Fruit fly (Drosophila melanogaster) whole organism, embryonic: Measurements from ENCODE around the gene CG15880.

Experiments used
- Asciz ChIP-seq: fragments of 200-800 bp; sonication (Bioruptor generic); optimal IDR thresholded peaks from 2 replicates; lab custom pipeline; 2017; ENCODE audit warnings: missing biosample characterization, mild to moderate bottlenecking, missing genetic modification characterization, missing genetic modification reagents
- Atf3 ChIP-seq: fragments of 200-800 bp; sonication (Bioruptor generic); optimal IDR thresholded peaks from 3 replicates; lab custom pipeline; 2016; ENCODE audit warnings: missing biosample characterization, missing genetic modification characterization
- Awh ChIP-seq: fragments of 200-800 bp; sonication (Bioruptor generic); IDR thresholded peaks from 2 replicates; pipeline ENCODE4, ENCODE4 v1.3.6; 2022; ENCODE audit warnings: missing biosample characterization, missing genetic modification characterization
- CG10267 ChIP-seq: fragments of 200-800 bp; sonication (Bioruptor generic); optimal IDR thresholded peaks from 2 replicates; lab custom pipeline; 2018; ENCODE audit warnings: missing biosample characterization, mild to moderate bottlenecking, missing genetic modification characterization, moderate library complexity
- CG10274 ChIP-seq: fragments of 200-800 bp; sonication (Bioruptor generic); optimal IDR thresholded peaks from 3 replicates; lab custom pipeline; 2017; ENCODE audit warnings: missing biosample characterization, mild to moderate bottlenecking, missing genetic modification characterization
- CG11247 ChIP-seq: fragments of 200-800 bp; sonication (Bioruptor generic); IDR thresholded peaks from 2 replicates; pipeline ENCODE4 v1.3.6; 2022; ENCODE audit warnings: missing biosample characterization, missing genetic modification characterization
- CG12104 ChIP-seq: fragments of 200-800 bp; sonication (Bioruptor generic); optimal IDR thresholded peaks from 3 replicates; lab custom pipeline; 2016; ENCODE audit warnings: missing biosample characterization, missing genetic modification characterization
- CG12219 ChIP-seq: fragments of 200-800 bp; sonication (Bioruptor generic); optimal IDR thresholded peaks from 3 replicates; lab custom pipeline; 2018; ENCODE audit warnings: missing biosample characterization, mild to moderate bottlenecking, missing genetic modification characterization
- CG16815 ChIP-seq: fragments of 200-800 bp; sonication (Bioruptor generic); optimal IDR thresholded peaks from 3 replicates; lab custom pipeline; 2017; ENCODE audit warnings: missing biosample characterization, mild to moderate bottlenecking, missing genetic modification characterization
- CG17359 ChIP-seq: fragments of 200-800 bp; sonication (Bioruptor generic); optimal IDR thresholded peaks from 3 replicates; lab custom pipeline; 2018; ENCODE audit warnings: missing biosample characterization, mild to moderate bottlenecking, missing genetic modification characterization, moderate library complexity
- CG1792 ChIP-seq: fragments of 200-800 bp; sonication (Bioruptor generic); optimal IDR thresholded peaks from 2 replicates; lab custom pipeline; 2016; ENCODE audit warnings: missing biosample characterization, missing genetic modification characterization
- CG2129 ChIP-seq: fragments of 200-800 bp; sonication (Bioruptor generic); IDR thresholded peaks from 2 replicates; pipeline ENCODE4 v1.3.6; 2022; ENCODE audit warnings: missing biosample characterization, missing genetic modification characterization; ENCODE audit not compliant: partially characterized antibody
- CG2678 ChIP-seq: fragments of 200-800 bp; sonication (Bioruptor generic); optimal IDR thresholded peaks from 3 replicates; lab custom pipeline; 2019; ENCODE audit warnings: missing biosample characterization, mild to moderate bottlenecking, missing genetic modification characterization, moderate library complexity
- CG34224 ChIP-seq: fragments of 200-800 bp; sonication (Bioruptor generic); IDR thresholded peaks from 3 replicates; pipeline ENCODE4 v1.3.6; 2022; ENCODE audit warnings: missing biosample characterization, missing genetic modification characterization; ENCODE audit not compliant: partially characterized antibody
- CG34422 ChIP-seq: fragments of 200-800 bp; sonication (Bioruptor generic); IDR thresholded peaks from 3 replicates; pipeline ENCODE4 v1.3.6; 2022; ENCODE audit warnings: missing biosample characterization, missing genetic modification characterization
- CG4820 ChIP-seq: fragments of 200-800 bp; sonication (Bioruptor generic); optimal IDR thresholded peaks from 3 replicates; lab custom pipeline; 2016; ENCODE audit warnings: missing biosample characterization, missing genetic modification characterization
- CG9817 ChIP-seq: fragments of 200-800 bp; sonication (Bioruptor generic); optimal IDR thresholded peaks from 2 replicates; lab custom pipeline; 2018; ENCODE audit warnings: missing biosample characterization, mild to moderate bottlenecking, missing genetic modification characterization, moderate library complexity
- Camta ChIP-seq: fragments of 200-800 bp; sonication (Bioruptor generic); optimal IDR thresholded peaks from 2 replicates; lab custom pipeline; 2016; ENCODE audit warnings: missing biosample characterization, missing genetic modification characterization
- Dad ChIP-seq: fragments of 200-800 bp; sonication (Bioruptor generic); optimal IDR thresholded peaks from 3 replicates; lab custom pipeline; 2016; ENCODE audit warnings: missing biosample characterization, missing genetic modification characterization
- Dip3 ChIP-seq: fragments of 200-800 bp; sonication (Bioruptor generic); optimal IDR thresholded peaks from 3 replicates; lab custom pipeline; 2016; ENCODE audit warnings: missing biosample characterization, missing genetic modification characterization
- Doc3 ChIP-seq: fragments of 200-800 bp; sonication (Bioruptor generic); IDR thresholded peaks from 3 replicates; pipeline ENCODE4 v1.3.6; 2022; ENCODE audit warnings: missing biosample characterization, missing genetic modification characterization; ENCODE audit not compliant: partially characterized antibody
- Hr3 ChIP-seq: fragments of 200-800 bp; sonication (Bioruptor generic); optimal IDR thresholded peaks from 3 replicates; lab custom pipeline; 2016; ENCODE audit warnings: missing biosample characterization, missing genetic modification characterization
- MBD-R2 ChIP-seq: fragments of 200-800 bp; sonication (Bioruptor generic); IDR thresholded peaks from 2 replicates; pipeline ENCODE4 v1.3.6; 2022; ENCODE audit warnings: missing biosample characterization, missing genetic modification characterization
- MESR4 ChIP-seq: fragments of 200-800 bp; sonication (Bioruptor generic); optimal IDR thresholded peaks from 2 replicates; lab custom pipeline; 2018; ENCODE audit warnings: missing biosample characterization, mild to moderate bottlenecking, missing genetic modification characterization, moderate library complexity
- Mes4 ChIP-seq: fragments of 200-800 bp; sonication (Bioruptor generic); optimal IDR thresholded peaks from 2 replicates; lab custom pipeline; 2016; ENCODE audit warnings: missing biosample characterization, missing genetic modification characterization
- Rfx ChIP-seq: fragments of 200-800 bp; sonication (Bioruptor generic); IDR thresholded peaks from 2 replicates; pipeline ENCODE4 v1.3.6; 2022; ENCODE audit warnings: missing biosample characterization, missing genetic modification characterization
- Sry-β ChIP-seq: fragments of 200-800 bp; sonication (Bioruptor generic); optimal IDR thresholded peaks from 2 replicates; lab custom pipeline; 2018; ENCODE audit warnings: missing biosample characterization, mild to moderate bottlenecking, missing genetic modification characterization, moderate library complexity
- Tbp ChIP-seq: fragments of >200 bp; optimal IDR thresholded peaks from 2 replicates; lab custom pipeline; 2018; ENCODE audit warnings: missing biosample characterization, missing genetic modification characterization
- ab ChIP-seq: fragments of 200-800 bp; sonication (Bioruptor generic); optimal IDR thresholded peaks from 2 replicates; lab custom pipeline; 2016; ENCODE audit warnings: missing biosample characterization, missing genetic modification characterization
- ash1 ChIP-seq: fragments of 200-800 bp; sonication (Bioruptor generic); optimal IDR thresholded peaks from 2 replicates; lab custom pipeline; 2018; ENCODE audit warnings: missing biosample characterization, mild to moderate bottlenecking, missing genetic modification characterization
- bsh ChIP-seq, 2 experiments: fragments of 200-800 bp; sonication (Bioruptor generic); optimal IDR thresholded peaks; 2 replicates each; lab custom pipeline; 2017 to 2018; ENCODE audit warnings: mild to moderate bottlenecking in 2 of 2, missing biosample characterization in 2 of 2, missing genetic modification characterization in 2 of 2, moderate library complexity in 1 of 2
- cato ChIP-seq: fragments of 200-800 bp; sonication (Bioruptor generic); optimal IDR thresholded peaks from 2 replicates; lab custom pipeline; 2016; ENCODE audit warnings: missing biosample characterization, missing genetic modification characterization, borderline replicate concordance
- chinmo ChIP-seq: fragments of 200-800 bp; sonication (Bioruptor generic); IDR thresholded peaks from 4 replicates; pipeline ENCODE4 v1.3.6; 2022; ENCODE audit warnings: missing biosample characterization, missing genetic modification characterization; ENCODE audit not compliant: partially characterized antibody
- cwo ChIP-seq: fragments of 200-800 bp; sonication (Bioruptor generic); optimal IDR thresholded peaks from 3 replicates; lab custom pipeline; 2017; ENCODE audit warnings: missing biosample characterization, missing genetic modification characterization, mild to moderate bottlenecking, moderate library complexity, missing genetic modification reagents
- da ChIP-seq: fragments of 200-800 bp; sonication (Bioruptor generic); optimal IDR thresholded peaks from 2 replicates; lab custom pipeline; 2016; ENCODE audit warnings: missing biosample characterization, missing genetic modification characterization
- eve ChIP-seq, 2 experiments: fragments of >200 bp; optimal IDR thresholded peaks; 2 replicates each; lab custom pipeline; 2017; ENCODE audit warnings: missing biosample characterization in 2 of 2, missing genetic modification characterization in 2 of 2
- fd102C ChIP-seq: fragments of 200-800 bp; sonication (Bioruptor generic); optimal IDR thresholded peaks from 2 replicates; lab custom pipeline; 2018; ENCODE audit warnings: missing biosample characterization, mild to moderate bottlenecking, missing genetic modification characterization, moderate library complexity
- grau ChIP-seq: fragments of 200-800 bp; optimal IDR thresholded peaks from 3 replicates; lab custom pipeline; 2019; ENCODE audit warnings: missing biosample characterization, mild to moderate bottlenecking, missing genetic modification characterization, moderate library complexity
- grn ChIP-seq: fragments of 200-800 bp; sonication (Bioruptor generic); optimal IDR thresholded peaks from 3 replicates; lab custom pipeline; 2017; ENCODE audit warnings: missing biosample characterization, missing genetic modification characterization
- knrl ChIP-seq: fragments of 200-800 bp; sonication (Bioruptor generic); IDR thresholded peaks from 3 replicates; pipeline ENCODE4 v1.3.6; 2022; ENCODE audit warnings: missing biosample characterization, missing genetic modification characterization; ENCODE audit not compliant: partially characterized antibody
- lbe ChIP-seq: fragments of 200-800 bp; sonication (Bioruptor generic); optimal IDR thresholded peaks from 2 replicates; lab custom pipeline; 2016; ENCODE audit warnings: missing biosample characterization, mild to moderate bottlenecking, missing genetic modification characterization
- nerfin-1 ChIP-seq: fragments of 200-800 bp; sonication (Bioruptor generic); optimal IDR thresholded peaks from 3 replicates; lab custom pipeline; 2019; ENCODE audit warnings: missing biosample characterization, mild to moderate bottlenecking, missing genetic modification characterization, moderate library complexity
- row ChIP-seq: fragments of 200-800 bp; sonication (Bioruptor generic); IDR thresholded peaks from 3 replicates; pipeline ENCODE4 v1.3.6; 2022; ENCODE audit warnings: missing biosample characterization, missing genetic modification characterization
- scrt ChIP-seq: fragments of 200-800 bp; sonication (Bioruptor generic); optimal IDR thresholded peaks from 2 replicates; lab custom pipeline; 2018; ENCODE audit warnings: missing biosample characterization, mild to moderate bottlenecking, missing genetic modification characterization, moderate library complexity
- sd ChIP-seq: fragments of 200-800 bp; sonication (Bioruptor generic); optimal IDR thresholded peaks from 3 replicates; lab custom pipeline; 2018; ENCODE audit warnings: missing biosample characterization, mild to moderate bottlenecking, missing genetic modification characterization, moderate library complexity
- seq ChIP-seq: fragments of 200-800 bp; sonication (Bioruptor generic); IDR thresholded peaks from 2 replicates; pipeline ENCODE4 v1.3.6; 2022; ENCODE audit warnings: missing biosample characterization, missing genetic modification characterization
- sr ChIP-seq: fragments of 200-800 bp; sonication (Bioruptor generic); IDR thresholded peaks from 3 replicates; pipeline ENCODE4 v1.3.6; 2022; ENCODE audit warnings: missing biosample characterization, missing genetic modification characterization
- ssp ChIP-seq: fragments of 200-800 bp; sonication (Bioruptor generic); IDR thresholded peaks from 2 replicates; pipeline ENCODE4 v1.3.6; 2022; ENCODE audit warnings: missing biosample characterization, missing genetic modification characterization
- zfh2 ChIP-seq: fragments of 200-800 bp; sonication (Bioruptor generic); optimal IDR thresholded peaks from 2 replicates; lab custom pipeline; 2016; ENCODE audit warnings: missing biosample characterization, missing genetic modification characterization

The CG15880 gene

DNA sequence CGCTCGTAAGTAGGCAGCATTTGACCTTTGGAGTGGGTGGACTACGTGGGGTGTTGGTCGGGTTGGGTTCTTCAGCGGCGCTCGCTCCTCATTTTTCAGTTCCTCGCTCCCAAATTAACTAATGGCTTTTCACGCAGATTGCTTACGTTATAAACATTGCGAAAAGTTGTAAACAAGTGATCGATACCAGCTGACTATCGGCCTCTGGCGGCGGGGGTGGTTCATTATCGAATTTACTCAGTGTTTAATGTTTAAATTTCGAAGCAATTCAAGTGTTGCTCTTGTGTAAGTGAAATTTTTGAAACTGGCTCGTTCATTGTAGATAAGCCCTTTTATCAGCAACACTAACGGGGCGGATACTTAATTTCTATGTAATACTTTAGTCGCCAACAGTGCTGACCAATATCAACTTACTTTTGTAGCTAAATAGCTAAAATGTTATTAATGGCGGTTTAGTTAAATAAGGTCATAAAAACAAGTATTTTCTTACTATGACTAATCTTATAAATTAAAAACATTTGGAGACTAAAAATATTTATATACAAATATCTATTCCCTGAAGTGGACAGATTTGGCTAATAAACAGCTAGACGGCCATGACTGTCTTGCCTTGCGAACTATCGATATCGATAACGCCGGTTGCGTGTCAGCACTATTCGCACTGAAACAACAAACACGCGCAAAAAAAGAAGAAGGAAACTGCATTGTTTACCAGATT, 1.7 kb upstream of the CG15880 start, which contains the start of the genes PGAP2 and Clp (continued):
- TF ChIP-seq ash1 (GFP tag; lab: Kevin White, UChicago) (no peak), CG34224 (GFP tag; lab: Robert Waterston, UW) (no peak; the same call in 2 of the 3 replicates), cato (GFP tag; lab: Kevin White, UChicago) (peak; percentile 62), CG12219 (GFP tag; lab: Kevin White, UChicago) (no peak), Asciz (no peak), seq (GFP tag; lab: Robert Waterston, UW) (peak; percentile 38; the same call in 1 of the 2 replicates), ssp (GFP tag; lab: Robert Waterston, UW) (peak; percentile 68), eve (GFP tag; optimal IDR thresholded peaks at IDR 0.05; lab: Kevin White, UChicago) (no peak), chinmo (no peak), ab (GFP tag; lab: Kevin White, UChicago) (no peak), CG16815 (GFP tag; lab: Kevin White, UChicago) (peak; percentile 59), Sry-β (GFP tag; lab: Kevin White, UChicago) (peak; percentile 99), scrt (no peak), Dip3 (GFP tag; lab: Kevin White, UChicago) (no peak), CG9817 (tag; lab: Kevin White, UChicago) (peak; percentile 83), cwo (GFP tag; lab: Kevin White, UChicago) (peak; percentile 38), fd102C (GFP tag; lab: Kevin White, UChicago) (peak; percentile 13), CG10267 (peak; percentile 70), grau (tag; lab: Kevin White, UChicago) (peak; percentile 79), Mes4 (GFP tag; lab: Kevin White, UChicago) (no peak), MESR4 (GFP tag; lab: Kevin White, UChicago) (no peak), sr (no peak), nerfin-1 (peak; percentile 65), CG10274 (GFP tag; lab: Kevin White, UChicago) (no peak), CG1792 (no peak), Camta (GFP tag; lab: Kevin White, UChicago) (peak; percentile 33), CG4820 (GFP tag; lab: Kevin White, UChicago) (peak; percentile 55), Awh (no peak), Dad (no peak), CG11247 (GFP tag; lab: Robert Waterston, UW) (peak; percentile 46; the same call in 1 of the 2 replicates), grn (GFP tag; lab: Kevin White, UChicago) (no peak), Doc3 (0 out of 3 replicates have a peak, but pooled peaks have one; percentile 40), da (no peak), CG2678 (peak; percentile 80), CG17359 (tag; lab: Kevin White, UChicago) (peak; percentile 67), CG12104 (GFP tag; lab: Kevin White, UChicago) (peak; percentile 79), CG34422 (GFP tag; lab: Robert Waterston, UW) (peak; percentile 84), sd (no peak), Rfx (peak; percentile 84), knrl (GFP tag; lab: Robert Waterston, UW) (peak; percentile 52; the same call in 2 of the 3 replicates), Atf3 (GFP tag; lab: Kevin White, UChicago) (no peak), Tbp (GFP tag; lab: Kevin White, UChicago) (peak; percentile 43), Hr3 (GFP tag; lab: Kevin White, UChicago) (peak; percentile 76), MBD-R2 (GFP tag; lab: Robert Waterston, UW) (peak; percentile 70), zfh2 (GFP tag; lab: Kevin White, UChicago) (peak; percentile 56), CG2129 (GFP tag; lab: Robert Waterston, UW) (peak; percentile 21; the same call in 1 of the 2 replicates), lbe (GFP tag; lab: Kevin White, UChicago) (peak; percentile 41), row (GFP tag; lab: Robert Waterston, UW) (peak; percentile 94), bsh (GFP tag; optimal IDR thresholded peaks at IDR 0.05; lab: Kevin White, UChicago) (peak in 1 of 2 experiments; percentile 72)
